Worm (Caenorhabditis elegans): ENCODE results near the gene F35D11.3.

DNA sequence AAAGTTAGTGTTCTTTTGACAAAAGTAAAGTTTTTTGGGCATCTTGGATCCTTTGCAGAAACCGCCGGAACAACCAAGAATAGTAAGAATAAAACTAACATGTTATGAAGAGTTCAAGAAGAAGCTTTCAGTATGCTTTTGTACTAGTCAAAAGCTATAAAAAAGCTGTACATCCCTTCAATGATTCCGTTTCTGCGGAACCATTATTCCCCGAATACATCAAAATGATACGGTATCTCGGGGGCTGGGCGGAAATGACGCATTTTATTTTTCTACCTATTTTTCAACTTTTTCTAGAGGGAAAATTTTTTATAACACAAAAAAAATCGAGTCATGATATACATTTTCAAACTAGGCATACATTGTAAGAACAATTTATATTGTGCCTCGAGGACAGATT lies 11.5 kb downstream of the F35D11.3 start, which contains the start of gene clec-138:
- no peak for TF ChIP-seq T22C8.4 (GFP tag; IDR thresholded peaks at IDR 0.05)
- no peak for TF ChIP-seq flt-1 (GFP tag; IDR thresholded peaks at IDR 0.05)
- no peak for TF ChIP-seq cog-1 (tag; optimal IDR thresholded peaks at IDR 0.05)
